Fruit fly (Drosophila melanogaster) whole organism, pupa: ENCODE results near the gene tkv.

Source experiments
- CG10348 ChIP-seq: fragments of 200-800 bp; sonication (Bioruptor generic); IDR thresholded peaks from 2 replicates; pipeline ENCODE4 v1.3.6; 2022; ENCODE audit warnings: missing biosample characterization, missing genetic modification characterization
- CG12605 ChIP-seq: fragments of 200-800 bp; sonication (Bioruptor generic); IDR thresholded peaks from 2 replicates; pipeline ENCODE4 v1.3.6; 2022; ENCODE audit warnings: missing biosample characterization, missing genetic modification characterization
- CG13204 ChIP-seq: fragments of 200-800 bp; sonication (Bioruptor generic); optimal IDR thresholded peaks from 2 replicates; lab custom pipeline; 2018; ENCODE audit warnings: missing biosample characterization, mild to moderate bottlenecking, missing genetic modification characterization, moderate library complexity
- CG14655 ChIP-seq: fragments of 200-800 bp; sonication (Bioruptor generic); optimal IDR thresholded peaks from 3 replicates; lab custom pipeline; 2017; ENCODE audit warnings: mild to moderate bottlenecking, missing biosample characterization, missing genetic modification reagents, missing genetic modification characterization
- CG15710 ChIP-seq: fragments of 200-800 bp; sonication (Bioruptor generic); optimal IDR thresholded peaks from 2 replicates; lab custom pipeline; 2018; ENCODE audit warnings: missing biosample characterization, mild to moderate bottlenecking, missing genetic modification characterization, moderate library complexity
- CG17806 ChIP-seq: fragments of 200-800 bp; sonication (Bioruptor generic); optimal IDR thresholded peaks from 2 replicates; lab custom pipeline; 2018; ENCODE audit warnings: missing biosample characterization, mild to moderate bottlenecking, missing genetic modification characterization, moderate library complexity
- CG32121 ChIP-seq: fragments of 200-800 bp; sonication (Bioruptor generic); IDR thresholded peaks from 2 replicates; pipeline ENCODE4 v1.3.6; 2022; ENCODE audit warnings: missing biosample characterization, missing genetic modification characterization
- CG34367 ChIP-seq: fragments of 200-800 bp; sonication (Bioruptor generic); optimal IDR thresholded peaks from 2 replicates; lab custom pipeline; 2018; ENCODE audit warnings: missing biosample characterization, mild to moderate bottlenecking, missing genetic modification characterization
- CG4496 ChIP-seq: fragments of 200-800 bp; sonication (Bioruptor generic); IDR thresholded peaks from 3 replicates; pipeline ENCODE4 v1.3.6; 2022; ENCODE audit warnings: missing biosample characterization, missing genetic modification characterization
- CG8159 ChIP-seq: fragments of 200-800 bp; sonication (Bioruptor generic); optimal IDR thresholded peaks from 3 replicates; lab custom pipeline; 2018; ENCODE audit warnings: missing biosample characterization, mild to moderate bottlenecking, missing genetic modification characterization, moderate library complexity
- CG8301 ChIP-seq: fragments of 200-800 bp; sonication (Bioruptor generic); optimal IDR thresholded peaks from 2 replicates; lab custom pipeline; 2018; ENCODE audit warnings: missing biosample characterization, mild to moderate bottlenecking, missing genetic modification characterization
- CG9948 ChIP-seq: fragments of 200-800 bp; sonication (Bioruptor generic); optimal IDR thresholded peaks from 2 replicates; lab custom pipeline; 2018; ENCODE audit warnings: missing biosample characterization, mild to moderate bottlenecking, missing genetic modification characterization, moderate library complexity
- D1 ChIP-seq: fragments of 200-800 bp; sonication (Bioruptor generic); optimal IDR thresholded peaks from 2 replicates; lab custom pipeline; 2018; ENCODE audit warnings: missing biosample characterization, mild to moderate bottlenecking, missing genetic modification characterization, moderate library complexity
- EcR ChIP-seq: fragments of 200-800 bp; sonication (Bioruptor generic); optimal IDR thresholded peaks from 3 replicates; lab custom pipeline; 2019; ENCODE audit warnings: missing biosample characterization, missing genetic modification characterization, mild to moderate bottlenecking, moderate library complexity, missing genetic modification reagents
- Ets98B ChIP-seq: fragments of 200-800 bp; sonication (Bioruptor generic); IDR thresholded peaks from 2 replicates; pipeline ENCODE4 v1.3.6; 2022; ENCODE audit warnings: missing biosample characterization, missing genetic modification characterization
- Pif1A ChIP-seq: fragments of 200-800 bp; sonication (Bioruptor generic); optimal IDR thresholded peaks from 3 replicates; lab custom pipeline; 2016; ENCODE audit warnings: missing biosample characterization, missing genetic modification characterization
- Pif1B ChIP-seq: fragments of 200-800 bp; sonication (Bioruptor generic); optimal IDR thresholded peaks from 3 replicates; lab custom pipeline; 2016; ENCODE audit warnings: missing biosample characterization, missing genetic modification characterization
- Snoo ChIP-seq: fragments of 200-800 bp; sonication (Bioruptor generic); optimal IDR thresholded peaks from 3 replicates; lab custom pipeline; 2017; ENCODE audit warnings: missing biosample characterization, mild to moderate bottlenecking, missing genetic modification characterization, inconsistent platforms
- fd96Ca ChIP-seq: fragments of 200-800 bp; sonication (Bioruptor generic); IDR thresholded peaks from 3 replicates; pipeline ENCODE4 v1.3.6; 2022; ENCODE audit warnings: missing biosample characterization, missing genetic modification characterization
- gl ChIP-seq: fragments of 200-800 bp; sonication (Bioruptor generic); optimal IDR thresholded peaks from 2 replicates; lab custom pipeline; 2018; ENCODE audit warnings: missing biosample characterization, mild to moderate bottlenecking, missing genetic modification characterization
- rn ChIP-seq: fragments of 200-800 bp; sonication (Bioruptor generic); IDR thresholded peaks from 2 replicates; pipeline ENCODE4 v1.3.6; 2022; ENCODE audit warnings: missing biosample characterization, missing genetic modification characterization

Gene tkv

dm6 chr2L:5285860-5286259, 14.7 kb upstream of the tkv start:
- TF ChIP-seq EcR (no peak), fd96Ca (GFP tag; lab: Robert Waterston, UW) (no peak), CG9948 (no peak), Ets98B (GFP tag; lab: Robert Waterston, UW) (no peak), gl (tag; lab: Kevin White, UChicago) (no peak), CG34367 (tag; lab: Kevin White, UChicago) (no peak), Snoo (no peak), rn (GFP tag; lab: Robert Waterston, UW) (no peak)
- TF ChIP-seq, all 21 proteins: peak for 0

- 0 out of 3 replicates have a peak, but pooled peaks have one; percentile 27 for TF ChIP-seq CG4496
- TF ChIP-seq EcR: peak; percentile 65
- 0 out of 2 replicates have a peak, but pooled peaks have one; percentile 10 for TF ChIP-seq CG32121
- no peak for TF ChIP-seq rn (GFP tag; lab: Robert Waterston, UW)
These were observed 13.6 kb upstream of the tkv start for dm6 chr2L:5284820-5285219.

- no peak for TF ChIP-seq EcR
- no peak for TF ChIP-seq Pif1A (GFP tag; lab: Kevin White, UChicago)
- no peak for TF ChIP-seq CG12605 (GFP tag; lab: Robert Waterston, UW)
- TF ChIP-seq Pif1B: no peak
- no peak for TF ChIP-seq CG8301 (tag; lab: Kevin White, UChicago)
- TF ChIP-seq CG17806 (tag; lab: Kevin White, UChicago): no peak
- no peak for TF ChIP-seq CG13204 (GFP tag; lab: Kevin White, UChicago)
- TF ChIP-seq Ets98B (GFP tag; lab: Robert Waterston, UW): no peak
- no peak for TF ChIP-seq fd96Ca (GFP tag; lab: Robert Waterston, UW)
- TF ChIP-seq rn (GFP tag; lab: Robert Waterston, UW): 0 out of 2 replicates have a peak, but pooled peaks have one; percentile 8
- TF ChIP-seq CG4496: no peak
- no peak for TF ChIP-seq Snoo
- no peak for TF ChIP-seq CG9948
- TF ChIP-seq CG32121: no peak
- TF ChIP-seq CG34367 (tag; lab: Kevin White, UChicago): no peak
- TF ChIP-seq CG8159 (tag; lab: Kevin White, UChicago): no peak
- peak; percentile 2 for TF ChIP-seq gl (tag; lab: Kevin White, UChicago)
- TF ChIP-seq CG14655 (GFP tag; lab: Kevin White, UChicago): no peak
- TF ChIP-seq CG15710 (tag; lab: Kevin White, UChicago): peak; percentile 27
- TF ChIP-seq D1 (tag; lab: Kevin White, UChicago): no peak
- no peak for TF ChIP-seq CG10348
These were observed 7.3 kb upstream of the tkv start, which contains the start of the genes Nin and Bub1 for dm6 chr2L:5278309-5279130. TSS of gene Nin (minus strand) at chr2L:5278548. TSS of gene Bub1 (plus strand) at chr2L:5278865.

DNA sequence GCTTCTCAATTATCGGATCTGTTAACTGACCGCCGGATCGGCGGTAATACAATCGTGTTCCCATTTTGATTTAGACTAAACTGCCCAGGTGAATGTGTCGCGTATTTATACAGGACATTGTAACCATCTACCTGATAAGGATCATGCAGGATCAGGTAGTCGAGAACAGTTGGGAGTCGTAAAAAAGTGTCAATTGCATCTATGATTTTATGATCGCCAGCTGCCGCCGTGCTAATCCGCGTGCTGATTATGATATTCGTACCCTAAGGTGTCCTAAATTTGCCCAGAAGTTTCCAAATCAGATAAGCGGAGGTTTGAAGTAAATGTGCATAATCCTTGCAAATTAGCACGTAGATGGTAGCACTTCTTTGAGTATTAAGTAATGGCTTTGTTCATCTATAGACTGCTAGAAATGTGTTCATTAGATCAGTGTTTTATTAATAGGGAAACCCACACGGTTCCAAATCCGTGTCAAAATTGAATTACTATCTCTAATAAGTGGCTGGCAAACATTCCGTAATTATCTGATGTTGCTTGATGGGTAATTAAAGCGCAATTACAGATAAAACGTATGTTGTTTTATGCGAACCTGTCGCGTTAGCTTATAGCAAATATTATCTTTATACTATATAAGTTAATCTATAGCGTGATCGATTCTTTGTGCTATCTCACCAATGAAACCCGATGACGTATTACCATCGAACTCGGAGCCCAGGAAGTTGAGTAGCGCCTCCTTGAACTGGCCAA, 6.3 kb upstream of the tkv start:
- TF ChIP-seq Pif1A (GFP tag; lab: Kevin White, UChicago) (no peak), D1 (tag; lab: Kevin White, UChicago) (no peak)

- TF ChIP-seq CG34367 (tag; lab: Kevin White, UChicago) (peak; percentile 8), CG15710 (tag; lab: Kevin White, UChicago) (no peak), CG8301 (tag; lab: Kevin White, UChicago) (peak; percentile 40), CG13204 (GFP tag; lab: Kevin White, UChicago) (no peak), Pif1B (peak; percentile 28), CG9948 (peak; percentile 18), CG17806 (tag; lab: Kevin White, UChicago) (peak; percentile 33)
These were observed 741 bp downstream of the tkv start for dm6 chr2L:5270215-5271071.

- TF ChIP-seq CG13204 (GFP tag; lab: Kevin White, UChicago): no peak
- no peak for TF ChIP-seq Snoo
- no peak for TF ChIP-seq Pif1B
- no peak for TF ChIP-seq CG14655 (GFP tag; lab: Kevin White, UChicago)
- TF ChIP-seq Pif1A (GFP tag; lab: Kevin White, UChicago): no peak
- TF ChIP-seq gl (tag; lab: Kevin White, UChicago): no peak
- no peak for TF ChIP-seq CG32121
- no peak for TF ChIP-seq CG8301 (tag; lab: Kevin White, UChicago)
These were observed 3.0 kb downstream of the tkv start, which contains the start of gene Cyp4ac3 for dm6 chr2L:5268198-5268597. TSS of gene Cyp4ac3 (plus strand) at chr2L:5268498.
